Worm (Caenorhabditis elegans) whole organism, young adult: ENCODE data around the gene ZC518.8.

Experiments used
- F23B12.7 ChIP-seq: sonication (generic microtip); optimal IDR thresholded peaks from 2 replicates; lab custom pipeline; 2017; ENCODE audit warnings: missing genetic modification characterization, mild to moderate bottlenecking, missing compliant biosample characterization, antibody characterized with exemption, moderate library complexity; ENCODE audit not compliant: insufficient read depth
- F33H1.4 ChIP-seq: fragments of 200-800 bp; sonication (Bioruptor generic); IDR thresholded peaks from 2 replicates; pipeline ENCODE4 v1.3.6; 2022; ENCODE audit warnings: missing genetic modification reagents, missing genetic modification characterization, missing compliant biosample characterization
- F39B2.1 ChIP-seq: fragments of 200-800 bp; sonication (Bioruptor generic); IDR thresholded peaks from 2 replicates; pipeline ENCODE4 v1.3.6; 2022; ENCODE audit warnings: missing genetic modification reagents, missing genetic modification characterization, missing compliant biosample characterization
- F49E8.2 ChIP-seq: sonication (generic microtip); optimal IDR thresholded peaks from 3 replicates; lab custom pipeline; 2017; ENCODE audit warnings: missing genetic modification characterization, mild to moderate bottlenecking, missing compliant biosample characterization, antibody characterized with exemption, moderate library complexity; ENCODE audit not compliant: insufficient read depth
- K12H6.12 ChIP-seq: fragments of 200-800 bp; sonication (Bioruptor generic); optimal IDR thresholded peaks from 2 replicates; lab custom pipeline; 2018; ENCODE audit warnings: mild to moderate bottlenecking, missing genetic modification characterization, missing compliant biosample characterization
- attf-5 ChIP-seq: fragments of 200-800 bp; sonication (Bioruptor generic); optimal IDR thresholded peaks from 2 replicates; lab custom pipeline; 2018; ENCODE audit warnings: mild to moderate bottlenecking, missing genetic modification characterization, missing compliant biosample characterization
- ccch-3 ChIP-seq: fragments of 200-800 bp; sonication (Bioruptor generic); optimal IDR thresholded peaks from 2 replicates; lab custom pipeline; 2018; ENCODE audit warnings: mild to moderate bottlenecking, missing genetic modification characterization, missing compliant biosample characterization
- cebp-2 ChIP-seq: fragments of 200-800 bp; sonication (Bioruptor generic); IDR thresholded peaks from 2 replicates; pipeline ENCODE4 v1.3.6; 2022; ENCODE audit warnings: missing genetic modification characterization, missing compliant biosample characterization
- ceh-40 ChIP-seq: fragments of 200-800 bp; sonication (Bioruptor generic); IDR thresholded peaks from 2 replicates; pipeline ENCODE4 v1.3.6; 2022; ENCODE audit warnings: missing genetic modification characterization, missing compliant biosample characterization
- ceh-58 ChIP-seq: fragments of 200-800 bp; sonication (Bioruptor generic); IDR thresholded peaks from 2 replicates; pipeline ENCODE4 v1.3.6; 2022; ENCODE audit warnings: missing genetic modification characterization, missing compliant biosample characterization
- ceh-79 ChIP-seq: sonication (generic microtip); optimal IDR thresholded peaks from 2 replicates; lab custom pipeline; 2017; ENCODE audit warnings: mild to moderate bottlenecking, missing genetic modification characterization, missing compliant biosample characterization
- ceh-91 ChIP-seq: fragments of 200-800 bp; sonication (Bioruptor generic); IDR thresholded peaks from 2 replicates; pipeline ENCODE4 v1.3.6; 2022; ENCODE audit warnings: missing genetic modification reagents, missing genetic modification characterization, missing compliant biosample characterization
- efl-1 ChIP-seq: fragments of 150-350 bp; optimal IDR thresholded peaks from 2 replicates; lab custom pipeline; 2014; ENCODE audit warnings: missing biosample characterization, missing genetic modification reagents, missing genetic modification characterization
- ets-4 ChIP-seq: fragments of 200-800 bp; sonication (Bioruptor generic); optimal IDR thresholded peaks from 2 replicates; lab custom pipeline; 2018; ENCODE audit warnings: mild to moderate bottlenecking, missing genetic modification characterization, missing compliant biosample characterization
- hsf-1 ChIP-seq: fragments of 200-800 bp; sonication (Bioruptor generic); IDR thresholded peaks from 2 replicates; pipeline ENCODE4 v1.3.6; 2022; ENCODE audit warnings: missing genetic modification reagents, missing genetic modification characterization, missing compliant biosample characterization
- lag-1 ChIP-seq: fragments of 200-800 bp; sonication (Bioruptor generic); IDR thresholded peaks from 2 replicates; pipeline ENCODE4 v1.3.6; 2022; ENCODE audit warnings: missing genetic modification reagents, missing genetic modification characterization, missing compliant biosample characterization
- let-526 ChIP-seq: fragments of 200-800 bp; sonication (Bioruptor generic); IDR thresholded peaks from 2 replicates; pipeline ENCODE4 v1.3.6; 2022; ENCODE audit warnings: missing genetic modification reagents, missing genetic modification characterization, missing compliant biosample characterization
- let-607 ChIP-seq, 2 experiments: fragments of 200-800 bp in 1 of 2; sonication (Bioruptor generic) in 1 of 2; sonication (generic microtip) in 1 of 2; optimal IDR thresholded peaks; 2 replicates each; lab custom pipeline; 2016 to 2018; ENCODE audit warnings: mild to moderate bottlenecking in 2 of 2, missing compliant biosample characterization in 2 of 2, missing genetic modification characterization in 2 of 2, moderate library complexity in 2 of 2, missing genotype in 1 of 2
- lin-35 ChIP-seq, 3 experiments: fragments of 150-350 bp in 2 of 3; sonication (generic microtip) in 1 of 3; optimal IDR thresholded peaks; 2 replicates each; lab custom pipeline; 2014 to 2018; ENCODE audit warnings: missing biosample characterization in 3 of 3, missing genetic modification characterization in 3 of 3, missing genetic modification reagents in 3 of 3
- lin-40 ChIP-seq: sonication (generic microtip); optimal IDR thresholded peaks from 2 replicates; lab custom pipeline; 2016; ENCODE audit warnings: missing genetic modification characterization, mild to moderate bottlenecking, missing compliant biosample characterization, missing genotype, missing genetic modification reagents
- lin-54 ChIP-seq: fragments of 200-800 bp; sonication (Bioruptor generic); optimal IDR thresholded peaks from 2 replicates; lab custom pipeline; 2018; ENCODE audit warnings: mild to moderate bottlenecking, missing genetic modification characterization, missing compliant biosample characterization
- lsl-1 ChIP-seq: fragments of 200-800 bp; sonication (Bioruptor generic); optimal IDR thresholded peaks from 2 replicates; lab custom pipeline; 2018; ENCODE audit warnings: mild to moderate bottlenecking, missing genetic modification characterization, moderate library complexity, missing compliant biosample characterization
- madf-6 ChIP-seq: fragments of 200-800 bp; sonication (Bioruptor generic); IDR thresholded peaks from 2 replicates; pipeline ENCODE4 v1.3.6; 2022; ENCODE audit warnings: missing genetic modification reagents, missing genetic modification characterization, missing compliant biosample characterization
- madf-8 ChIP-seq: fragments of 200-800 bp; sonication (Bioruptor generic); conservative IDR thresholded peaks from 2 replicates; pipeline ENCODE4 v1.3.6; 2022; ENCODE audit warnings: missing genetic modification reagents, missing genetic modification characterization, missing compliant biosample characterization
- mcd-1 ChIP-seq: fragments of 200-800 bp; sonication (Bioruptor generic); IDR thresholded peaks from 2 replicates; pipeline ENCODE4 v1.3.6; 2022; ENCODE audit warnings: missing genetic modification reagents, missing genetic modification characterization, missing compliant biosample characterization
- mes-4 ChIP-seq: sonication (generic microtip); optimal IDR thresholded peaks from 2 replicates; lab custom pipeline; 2016; ENCODE audit warnings: missing genotype, missing genetic modification characterization, missing compliant biosample characterization
- nfya-2 ChIP-seq: fragments of 200-800 bp; sonication (Bioruptor generic); IDR thresholded peaks from 2 replicates; pipeline ENCODE4 v1.3.6; 2022; ENCODE audit warnings: missing genetic modification reagents, missing genetic modification characterization, missing compliant biosample characterization
- nfyb-1 ChIP-seq: fragments of 200-800 bp; sonication (Bioruptor generic); IDR thresholded peaks from 2 replicates; pipeline ENCODE4 v1.3.6; 2022; ENCODE audit warnings: missing genetic modification reagents, missing genetic modification characterization, missing compliant biosample characterization
- nhr-27 ChIP-seq: fragments of 200-800 bp; sonication (Bioruptor generic); optimal IDR thresholded peaks from 2 replicates; lab custom pipeline; 2018; ENCODE audit warnings: mild to moderate bottlenecking, missing genetic modification characterization, moderate library complexity, missing compliant biosample characterization
- nhr-80 ChIP-seq: sonication (generic microtip); optimal IDR thresholded peaks from 2 replicates; lab custom pipeline; 2016; ENCODE audit warnings: missing genetic modification characterization, missing compliant biosample characterization
- nhr-90 ChIP-seq: sonication (generic microtip); optimal IDR thresholded peaks from 2 replicates; lab custom pipeline; 2016; ENCODE audit warnings: missing genotype, mild to moderate bottlenecking, missing genetic modification characterization, missing compliant biosample characterization
- rcor-1 ChIP-seq: fragments of 200-800 bp; sonication (Bioruptor generic); IDR thresholded peaks from 2 replicates; pipeline ENCODE4 v1.3.6; 2022; ENCODE audit warnings: missing genetic modification reagents, missing genetic modification characterization, missing compliant biosample characterization
- rec-8 ChIP-seq, 2 experiments: sonication (generic microtip); optimal IDR thresholded peaks; 2 replicates each; lab custom pipeline; 2016; ENCODE audit warnings: mild to moderate bottlenecking in 2 of 2, missing genetic modification characterization in 2 of 2, missing genetic modification reagents in 2 of 2, missing genotype in 2 of 2, missing biosample characterization in 1 of 2, missing compliant biosample characterization in 1 of 2, moderate library complexity in 1 of 2
- snpc-4 ChIP-seq, 5 experiments: fragments of 150-350 bp in 1 of 5; sonication (generic microtip) in 4 of 5; optimal IDR thresholded peaks; 2 replicates each; lab custom pipeline; 2014 to 2018; ENCODE audit warnings: missing genetic modification characterization in 5 of 5, missing biosample characterization in 3 of 5, antibody characterized with exemption in 2 of 5, mild to moderate bottlenecking in 2 of 5, missing compliant biosample characterization in 2 of 5, missing genotype in 2 of 5, moderate library complexity in 2 of 5, missing genetic modification reagents in 1 of 5
- tbp1 ChIP-seq: fragments of 200-800 bp; sonication (Bioruptor generic); optimal IDR thresholded peaks from 2 replicates; lab custom pipeline; 2018; ENCODE audit warnings: mild to moderate bottlenecking, missing genetic modification characterization, missing compliant biosample characterization
- tlf-1 ChIP-seq: fragments of 200-800 bp; sonication (Bioruptor generic); optimal IDR thresholded peaks from 2 replicates; lab custom pipeline; 2018; ENCODE audit warnings: mild to moderate bottlenecking, missing genetic modification characterization, missing compliant biosample characterization
- ztf-22 ChIP-seq: fragments of 200-800 bp; sonication (Bioruptor generic); optimal IDR thresholded peaks from 2 replicates; lab custom pipeline; 2018; ENCODE audit warnings: mild to moderate bottlenecking, missing genetic modification characterization, moderate library complexity, missing compliant biosample characterization
- ztf-28 ChIP-seq: fragments of 200-800 bp; sonication (Bioruptor generic); IDR thresholded peaks from 2 replicates; pipeline ENCODE4 v1.3.6; 2022; ENCODE audit warnings: missing genetic modification reagents, missing genetic modification characterization, missing compliant biosample characterization

ZC518.8 gene

DNA sequence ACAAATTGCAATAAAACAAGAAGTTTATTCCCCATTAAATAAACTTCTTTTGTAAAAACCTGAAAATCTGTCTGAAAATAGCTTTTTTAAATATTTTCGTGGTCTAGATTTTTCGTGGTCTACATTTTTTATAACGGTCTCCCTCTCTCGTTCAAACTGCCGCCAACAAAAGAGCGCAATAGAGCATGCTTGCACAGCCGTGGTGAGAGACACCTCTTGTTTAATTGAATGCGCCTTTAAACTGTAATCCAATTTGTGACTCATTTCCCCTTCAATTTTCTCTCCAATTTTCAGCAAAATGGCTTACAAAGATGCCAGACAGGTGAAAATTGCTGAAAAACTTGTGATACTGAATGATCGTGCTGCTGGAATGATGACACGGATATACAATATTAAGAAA is 42.4 kb upstream of the ZC518.8 start, which contains the start of gene gex-3 (continued):
- TF ChIP-seq F23B12.7 (tag; lab: Kevin White, UChicago) (peak; percentile 88), F33H1.4 (GFP tag; lab: Robert Waterston, UW) (peak; percentile 91), mes-4 (no peak), lin-35 (GFP tag; optimal IDR thresholded peaks at IDR 0.05; lab: Kevin White, UChicago) (peak; percentile 56 to 84 (median 77)), hsf-1 (GFP tag; lab: Robert Waterston, UW) (peak; percentile 56; the same call in 1 of the 2 replicates), ceh-58 (GFP tag; lab: Robert Waterston, UW) (no peak), let-607 (tag; optimal IDR thresholded peaks at IDR 0.05; lab: Kevin White, UChicago) (no peak), tbp1 (GFP tag; lab: Kevin White, UChicago) (peak; percentile 66), madf-8 (GFP tag; lab: Robert Waterston, UW) (peak; percentile 76), ztf-28 (GFP tag; lab: Robert Waterston, UW) (0 out of 2 replicates have a peak, but pooled peaks have one; percentile 56), ets-4 (GFP tag; lab: Kevin White, UChicago) (no peak), F39B2.1 (GFP tag; lab: Robert Waterston, UW) (no peak), ccch-3 (GFP tag; lab: Kevin White, UChicago) (no peak), ceh-79 (tag; lab: Kevin White, UChicago) (no peak), nhr-80 (tag; lab: Kevin White, UChicago) (peak; percentile 29), rcor-1 (peak; percentile 74), nfya-2 (GFP tag; lab: Robert Waterston, UW) (no peak), madf-6 (GFP tag; lab: Robert Waterston, UW) (peak; percentile 92), ceh-91 (GFP tag; lab: Robert Waterston, UW) (peak; percentile 79), mcd-1 (peak; percentile 95), lin-40 (tag; lab: Kevin White, UChicago) (peak; percentile 42), cebp-2 (no peak), lsl-1 (GFP tag; lab: Kevin White, UChicago) (peak; percentile 82), nfyb-1 (GFP tag; lab: Robert Waterston, UW) (peak; percentile 69; the same call in 1 of the 2 replicates), nhr-27 (tag; lab: Kevin White, UChicago) (no peak), tlf-1 (GFP tag; lab: Kevin White, UChicago) (peak; percentile 79), K12H6.12 (peak; percentile 28), let-526 (GFP tag; lab: Robert Waterston, UW) (no peak), lin-54 (GFP tag; lab: Kevin White, UChicago) (peak; percentile 98), F49E8.2 (tag; lab: Kevin White, UChicago) (peak; percentile 31), snpc-4 (GFP tag; optimal IDR thresholded peaks at IDR 0.05; lab: Kevin White, UChicago) (peak; percentile 34), snpc-4 (tag; optimal IDR thresholded peaks at IDR 0.05; lab: Kevin White, UChicago) (peak in 3 of 4 experiments; percentile 62 to 73 (median 64)), rec-8 (tag; optimal IDR thresholded peaks at IDR 0.05; lab: Kevin White, UChicago) (no peak), lag-1 (no peak), nhr-90 (no peak), efl-1 (GFP tag; lab: Kevin White, UChicago) (peak; percentile 95), ztf-22 (GFP tag; lab: Kevin White, UChicago) (no peak), attf-5 (peak; percentile 73), ceh-40 (GFP tag; lab: Robert Waterston, UW) (no peak)
